Fruit fly (Drosophila melanogaster): ENCODE measurements around the gene NSD.

NSD gene

DNA sequence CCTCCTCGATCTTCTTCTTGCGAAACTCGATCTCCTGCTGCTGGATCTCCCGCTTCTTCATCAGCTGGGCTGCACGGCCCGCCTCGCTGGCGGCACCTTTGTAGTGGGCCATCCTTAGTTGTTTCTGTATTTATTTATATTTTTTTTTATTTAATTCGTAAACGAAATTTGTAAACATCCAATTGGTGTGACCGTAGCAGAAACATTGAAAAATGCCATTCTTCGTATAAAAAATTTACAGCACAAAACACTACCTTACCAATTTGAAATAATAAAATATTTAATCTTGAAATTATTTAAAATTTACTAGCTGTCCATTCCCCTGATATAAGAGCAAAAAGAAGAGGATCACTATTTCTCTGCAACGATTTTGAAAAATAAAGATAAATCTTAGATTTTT is 16.8 kb downstream of the NSD start, which contains the start of gene CG12259 (continued):
- TF ChIP-seq ERR (GFP tag; optimal IDR thresholded peaks at IDR 0.05) (no peak), ro (GFP tag; IDR thresholded peaks at IDR 0.05) (no peak), stwl (tag; optimal IDR thresholded peaks at IDR 0.05) (no peak), B-H2 (GFP tag; optimal IDR thresholded peaks at IDR 0.05) (no peak), dmrt11E (tag; optimal IDR thresholded peaks at IDR 0.05) (no peak), Hmx (GFP tag; optimal IDR thresholded peaks at IDR 0.05) (no peak), NC2α (GFP tag; optimal IDR thresholded peaks at IDR 0.05) (no peak), nom (GFP tag; optimal IDR thresholded peaks at IDR 0.05) (no peak), CG8924 (tag; optimal IDR thresholded peaks at IDR 0.05) (no peak), peb (GFP tag; IDR thresholded peaks at IDR 0.05) (no peak), MESR4 (GFP tag; optimal IDR thresholded peaks at IDR 0.05) (peak; percentile 25), GATAe (GFP tag; conservative IDR thresholded peaks at IDR 0.05) (no peak), sug (tag; optimal IDR thresholded peaks at IDR 0.05) (no peak), CG4328 (GFP tag; optimal IDR thresholded peaks at IDR 0.05) (no peak), CG10543 (GFP tag; optimal IDR thresholded peaks at IDR 0.05) (no peak), CG14710 (tag; optimal IDR thresholded peaks at IDR 0.05) (no peak), PHDP (tag; optimal IDR thresholded peaks at IDR 0.05) (no peak), exex (tag; optimal IDR thresholded peaks at IDR 0.05) (no peak), Nf-YB (GFP tag; optimal IDR thresholded peaks at IDR 0.05) (no peak), CG8478 (optimal IDR thresholded peaks at IDR 0.05) (no peak), CG13296 (GFP tag; optimal IDR thresholded peaks at IDR 0.05) (no peak), CG9609 (GFP tag; optimal IDR thresholded peaks at IDR 0.05) (no peak), fu2 (GFP tag; optimal IDR thresholded peaks at IDR 0.05) (no peak), CG2875 (GFP tag; optimal IDR thresholded peaks at IDR 0.05) (no peak), z (GFP tag; IDR thresholded peaks at IDR 0.05) (no peak), Drgx (GFP tag; IDR thresholded peaks at IDR 0.05) (no peak), CG15073 (GFP tag; optimal IDR thresholded peaks at IDR 0.05) (no peak), fru (optimal IDR thresholded peaks at IDR 0.05) (no peak), CG7556 (GFP tag; optimal IDR thresholded peaks at IDR 0.05) (no peak), Optix (GFP tag; IDR thresholded peaks at IDR 0.05) (no peak), vvl (GFP tag; IDR thresholded peaks at IDR 0.05) (no peak), CG12769 (tag; optimal IDR thresholded peaks at IDR 0.05) (no peak), Hmr (GFP tag; optimal IDR thresholded peaks at IDR 0.05) (no peak), Meics (GFP tag; optimal IDR thresholded peaks at IDR 0.05) (no peak), CrebB (tag; optimal IDR thresholded peaks at IDR 0.05) (no peak), psq (GFP tag; optimal IDR thresholded peaks at IDR 0.05) (no peak), nmo (GFP tag; optimal IDR thresholded peaks at IDR 0.05) (no peak), hbn (GFP tag; IDR thresholded peaks at IDR 0.05; ENCODE audit: partially characterized antibody) (no peak), YL-1 (GFP tag; optimal IDR thresholded peaks at IDR 0.05) (peak; percentile 13), CG7745 (tag; optimal IDR thresholded peaks at IDR 0.05) (no peak), Xbp1 (GFP tag; optimal IDR thresholded peaks at IDR 0.05) (no peak), gt (GFP tag; IDR thresholded peaks at IDR 0.05) (no peak), E2f1 (GFP tag; IDR thresholded peaks at IDR 0.05) (no peak), zfh2 (GFP tag; optimal IDR thresholded peaks at IDR 0.05) (no peak), CG4730 (GFP tag; IDR thresholded peaks at IDR 0.05) (no peak), CG2678 (tag; optimal IDR thresholded peaks at IDR 0.05) (peak; percentile 34), CG3281 (GFP tag; optimal IDR thresholded peaks at IDR 0.05) (no peak), oc (tag; optimal IDR thresholded peaks at IDR 0.05) (no peak), CG11093 (GFP tag; IDR thresholded peaks at IDR 0.05) (no peak)
